Fruit fly (Drosophila melanogaster): ENCODE data around the gene Mst27D.

Mst27D gene

dm6 chr2L:7026988-7027908 lies 33.4 kb downstream of the Mst27D start, which contains the start of the genes CG31908 and MME1 (continued):
- TF ChIP-seq Nf-YC (tag; optimal IDR thresholded peaks at IDR 0.05) (peak; percentile 16), lilli (GFP tag; optimal IDR thresholded peaks at IDR 0.05) (peak; percentile 53), ssp (GFP tag; IDR thresholded peaks at IDR 0.05) (no peak), dm (GFP tag; optimal IDR thresholded peaks at IDR 0.05) (peak; percentile 56), CG4328 (GFP tag; optimal IDR thresholded peaks at IDR 0.05) (no peak), Deaf1 (tag; optimal IDR thresholded peaks at IDR 0.05) (peak; percentile 37), Aef1 (GFP tag; IDR thresholded peaks at IDR 0.05) (peak; percentile 20; the same call in 1 of the 3 replicates), CG10959 (GFP tag; IDR thresholded peaks at IDR 0.05) (no peak), CG17361 (GFP tag; IDR thresholded peaks at IDR 0.05) (0 out of 3 replicates have a peak, but pooled peaks have one; percentile 21), CrebB (tag; optimal IDR thresholded peaks at IDR 0.05) (no peak), Oaz (GFP tag; IDR thresholded peaks at IDR 0.05) (no peak), CG10462 (GFP tag; optimal IDR thresholded peaks at IDR 0.05) (no peak), CG2889 (GFP tag; IDR thresholded peaks at IDR 0.05) (no peak), CkIIα-i1 (GFP tag; IDR thresholded peaks at IDR 0.05) (no peak), CG2120 (GFP tag; optimal IDR thresholded peaks at IDR 0.05) (peak; percentile 61), otp (GFP tag; IDR thresholded peaks at IDR 0.05) (no peak), CG33213 (GFP tag; optimal IDR thresholded peaks at IDR 0.05) (peak; percentile 4), Hey (tag; optimal IDR thresholded peaks at IDR 0.05) (no peak), CG9876 (GFP tag; optimal IDR thresholded peaks at IDR 0.05) (no peak), D19B (GFP tag; optimal IDR thresholded peaks at IDR 0.05) (no peak), jing (GFP tag; optimal IDR thresholded peaks at IDR 0.05) (no peak), Myb (GFP tag; optimal IDR thresholded peaks at IDR 0.05) (peak; percentile 31), kay (GFP tag; optimal IDR thresholded peaks at IDR 0.05) (peak; percentile 11), CG32532 (GFP tag; IDR thresholded peaks at IDR 0.05) (peak; percentile 45; the same call in 1 of the 2 replicates), CG10543 (GFP tag; optimal IDR thresholded peaks at IDR 0.05) (no peak), ash1 (GFP tag; optimal IDR thresholded peaks at IDR 0.05) (no peak), fd102C (GFP tag; optimal IDR thresholded peaks at IDR 0.05) (no peak), CG15479 (GFP tag; optimal IDR thresholded peaks at IDR 0.05) (no peak), CG10654 (GFP tag; optimal IDR thresholded peaks at IDR 0.05) (no peak), CG12769 (tag; optimal IDR thresholded peaks at IDR 0.05) (no peak), CG1647 (GFP tag; optimal IDR thresholded peaks at IDR 0.05) (peak; percentile 21), Dip3 (GFP tag; optimal IDR thresholded peaks at IDR 0.05) (peak; percentile 43), Dp (GFP tag; optimal IDR thresholded peaks at IDR 0.05) (peak; percentile 54), trem (tag; optimal IDR thresholded peaks at IDR 0.05) (peak; percentile 56), HHEX (GFP tag; optimal IDR thresholded peaks at IDR 0.05) (no peak), Sox102F (GFP tag; optimal IDR thresholded peaks at IDR 0.05) (no peak), H2.0 (GFP tag; IDR thresholded peaks at IDR 0.05) (no peak), kah (GFP tag; optimal IDR thresholded peaks at IDR 0.05) (no peak), Hmx (GFP tag; optimal IDR thresholded peaks at IDR 0.05) (peak; percentile 15), TFAM (GFP tag; optimal IDR thresholded peaks at IDR 0.05) (no peak), vfl (GFP tag; optimal IDR thresholded peaks at IDR 0.05) (no peak), Trl (optimal IDR thresholded peaks at IDR 0.05) (no peak), Trl (GFP tag; optimal IDR thresholded peaks at IDR 0.05) (peak; percentile 25), Ets97D (GFP tag; optimal IDR thresholded peaks at IDR 0.05) (peak; percentile 71), kni (GFP tag; optimal IDR thresholded peaks at IDR 0.05) (no peak), sens-2 (GFP tag; IDR thresholded peaks at IDR 0.05) (no peak), ab (GFP tag; optimal IDR thresholded peaks at IDR 0.05) (no peak), CG34224 (GFP tag; IDR thresholded peaks at IDR 0.05; ENCODE audit: partially characterized antibody) (peak; percentile 79), CG5953 (GFP tag; IDR thresholded peaks at IDR 0.05) (no peak), nerfin-1 (tag; optimal IDR thresholded peaks at IDR 0.05) (peak; percentile 53), Hr39 (optimal IDR thresholded peaks at IDR 0.05) (no peak)

Measured in whole organism, embryonic.